Worm (Caenorhabditis elegans) whole organism, late embryonic: ENCODE measurements around the gene F21G4.1.

Source experiments
- mec-3 ChIP-seq: sonication (generic microtip); optimal IDR thresholded peaks from 2 replicates; lab custom pipeline; 2016; ENCODE audit warnings: borderline replicate concordance, missing genetic modification characterization, missing compliant biosample characterization
- pax-1 ChIP-seq: fragments of 150-350 bp; optimal IDR thresholded peaks from 2 replicates; lab custom pipeline; 2014; ENCODE audit warnings: missing biosample characterization, missing genetic modification characterization
- rnt-1 ChIP-seq: sonication (generic microtip); optimal IDR thresholded peaks from 2 replicates; lab custom pipeline; 2016; ENCODE audit warnings: missing genetic modification characterization, missing compliant biosample characterization
- unc-55 ChIP-seq: sonication (generic microtip); optimal IDR thresholded peaks from 2 replicates; lab custom pipeline; 2017; ENCODE audit warnings: missing biosample characterization, missing genetic modification reagents, missing genetic modification characterization
- zip-5 ChIP-seq: sonication (generic microtip); optimal IDR thresholded peaks from 2 replicates; lab custom pipeline; 2016; ENCODE audit warnings: missing genetic modification characterization, missing compliant biosample characterization

DNA sequence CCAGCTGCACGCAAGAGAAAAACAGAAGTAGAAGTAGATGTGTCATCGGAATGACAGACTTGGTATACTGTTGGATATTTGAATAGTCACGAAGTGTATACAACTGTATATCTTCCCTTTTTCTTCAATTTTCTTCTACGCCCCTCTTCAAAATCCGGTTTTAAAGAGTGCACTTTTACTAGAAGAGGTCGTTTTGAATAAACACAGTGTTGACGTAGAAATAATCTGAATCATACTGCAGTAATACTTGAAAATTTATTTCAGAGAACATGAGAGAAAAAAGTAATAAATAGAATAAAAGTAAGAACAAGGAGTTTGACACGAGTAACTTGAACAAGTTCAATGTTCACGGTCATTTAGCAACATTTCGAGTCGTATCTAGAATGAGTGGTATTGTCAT is 19.6 kb downstream of the F21G4.1 start, which contains the start of gene R07B1.8:
- no peak for TF ChIP-seq pax-1 (tag; lab: Kevin White, UChicago)
- no peak for TF ChIP-seq rnt-1 (tag; lab: Kevin White, UChicago)
- no peak for TF ChIP-seq unc-55 (GFP tag; lab: Kevin White, UChicago)
- no peak for TF ChIP-seq zip-5 (tag; lab: Kevin White, UChicago)
- no peak for TF ChIP-seq mec-3 (tag; lab: Kevin White, UChicago)
